Worm (Caenorhabditis elegans) whole organism, late embryonic: ENCODE results near the gene T02H6.7.

Experiments
- F13H6.1 ChIP-seq: sonication (generic microtip); optimal IDR thresholded peaks from 2 replicates; lab custom pipeline; 2016; ENCODE audit warnings: missing genetic modification characterization, missing compliant biosample characterization
- K09A11.1 ChIP-seq: sonication (generic microtip); optimal IDR thresholded peaks from 2 replicates; lab custom pipeline; 2017; ENCODE audit warnings: antibody characterized with exemption, mild to moderate bottlenecking, missing genetic modification characterization, missing compliant biosample characterization; ENCODE audit not compliant: insufficient read depth
- T23F11.4 ChIP-seq: fragments of 200-800 bp; sonication (Bioruptor generic); optimal IDR thresholded peaks from 2 replicates; lab custom pipeline; 2018; ENCODE audit warnings: mild to moderate bottlenecking, missing genetic modification characterization, missing compliant biosample characterization
- Y22D7AL.16 ChIP-seq: sonication (generic microtip); optimal IDR thresholded peaks from 2 replicates; lab custom pipeline; 2016; ENCODE audit warnings: missing genetic modification characterization, missing compliant biosample characterization
- ahr-1 ChIP-seq: sonication (generic microtip); optimal IDR thresholded peaks from 2 replicates; lab custom pipeline; 2016; ENCODE audit warnings: missing genetic modification characterization, missing compliant biosample characterization
- ama-1 ChIP-seq: fragments of 150-350 bp; optimal IDR thresholded peaks from 2 replicates; lab custom pipeline; 2014
- ceh-14 ChIP-seq: sonication (generic microtip); optimal IDR thresholded peaks from 2 replicates; lab custom pipeline; 2016; ENCODE audit warnings: missing genotype, missing genetic modification characterization, missing compliant biosample characterization
- ceh-22 ChIP-seq: sonication (generic microtip); optimal IDR thresholded peaks from 2 replicates; lab custom pipeline; 2017; ENCODE audit warnings: missing biosample characterization, missing genetic modification characterization
- ceh-24 ChIP-seq: sonication (generic microtip); optimal IDR thresholded peaks from 2 replicates; lab custom pipeline; 2016; ENCODE audit warnings: mild to moderate bottlenecking, missing genetic modification characterization, missing compliant biosample characterization
- ceh-30 ChIP-seq: fragments of 150-350 bp; optimal IDR thresholded peaks from 2 replicates; lab custom pipeline; 2014; ENCODE audit warnings: missing biosample characterization, missing genetic modification characterization
- ceh-31 ChIP-seq: sonication (generic microtip); optimal IDR thresholded peaks from 2 replicates; lab custom pipeline; 2016; ENCODE audit warnings: missing genetic modification characterization, missing compliant biosample characterization
- ceh-45 ChIP-seq: fragments of 200-800 bp; sonication (Bioruptor generic); IDR thresholded peaks from 2 replicates; pipeline ENCODE4 v1.3.6; 2022; ENCODE audit warnings: missing genetic modification reagents, missing genetic modification characterization, missing compliant biosample characterization
- che-1 ChIP-seq: sonication (generic microtip); optimal IDR thresholded peaks from 2 replicates; lab custom pipeline; 2016; ENCODE audit warnings: mild to moderate bottlenecking, missing genetic modification characterization, missing compliant biosample characterization
- dmd-4 ChIP-seq: sonication (generic microtip); optimal IDR thresholded peaks from 2 replicates; lab custom pipeline; 2016; ENCODE audit warnings: borderline replicate concordance, missing genetic modification characterization, missing compliant biosample characterization
- dve-1 ChIP-seq: sonication (generic microtip); optimal IDR thresholded peaks from 2 replicates; lab custom pipeline; 2017; ENCODE audit warnings: antibody characterized with exemption, mild to moderate bottlenecking, missing genetic modification characterization, missing compliant biosample characterization
- elt-4 ChIP-seq: sonication (generic microtip); optimal IDR thresholded peaks from 2 replicates; lab custom pipeline; 2016; ENCODE audit warnings: missing genetic modification characterization, missing compliant biosample characterization
- fax-1 ChIP-seq: sonication (generic microtip); optimal IDR thresholded peaks from 2 replicates; lab custom pipeline; 2016; ENCODE audit warnings: missing genotype, missing genetic modification characterization, missing compliant biosample characterization
- fkh-10 ChIP-seq: fragments of 150-350 bp; optimal IDR thresholded peaks from 2 replicates; lab custom pipeline; 2014; ENCODE audit warnings: missing biosample characterization, missing genetic modification reagents, missing genetic modification characterization
- gmeb-2 ChIP-seq: sonication (generic microtip); optimal IDR thresholded peaks from 2 replicates; lab custom pipeline; 2016; ENCODE audit warnings: missing genetic modification characterization, inconsistent platforms, missing compliant biosample characterization
- hlh-13 ChIP-seq: fragments of 200-800 bp; sonication (Bioruptor generic); optimal IDR thresholded peaks from 2 replicates; lab custom pipeline; 2018; ENCODE audit warnings: mild to moderate bottlenecking, missing genetic modification characterization, missing compliant biosample characterization
- hlh-15 ChIP-seq: sonication (generic microtip); optimal IDR thresholded peaks from 2 replicates; lab custom pipeline; 2016; ENCODE audit warnings: missing genetic modification characterization, missing compliant biosample characterization
- lin-11 ChIP-seq: fragments of 200-800 bp; sonication (Bioruptor generic); optimal IDR thresholded peaks from 2 replicates; lab custom pipeline; 2018; ENCODE audit warnings: mild to moderate bottlenecking, missing genetic modification characterization, missing compliant biosample characterization
- mec-3 ChIP-seq: sonication (generic microtip); optimal IDR thresholded peaks from 2 replicates; lab custom pipeline; 2016; ENCODE audit warnings: borderline replicate concordance, missing genetic modification characterization, missing compliant biosample characterization
- nfya-1 ChIP-seq: sonication (generic microtip); optimal IDR thresholded peaks from 2 replicates; lab custom pipeline; 2017; ENCODE audit warnings: missing genetic modification characterization, mild to moderate bottlenecking, missing compliant biosample characterization, antibody characterized with exemption, moderate library complexity
- nhr-11 ChIP-seq: fragments of 150-350 bp; optimal IDR thresholded peaks from 2 replicates; lab custom pipeline; 2014; ENCODE audit warnings: missing biosample characterization, missing genetic modification characterization
- nhr-232 ChIP-seq: sonication (generic microtip); optimal IDR thresholded peaks from 2 replicates; lab custom pipeline; 2016; ENCODE audit warnings: missing genetic modification characterization, missing compliant biosample characterization
- pag-3 ChIP-seq: sonication (generic microtip); optimal IDR thresholded peaks from 2 replicates; lab custom pipeline; 2016; ENCODE audit warnings: missing compliant biosample characterization, missing genetic modification characterization, borderline replicate concordance
- pat-9 ChIP-seq: fragments of 200-800 bp; sonication (Bioruptor generic); optimal IDR thresholded peaks from 2 replicates; lab custom pipeline; 2018; ENCODE audit warnings: mild to moderate bottlenecking, missing genetic modification characterization, moderate library complexity, missing compliant biosample characterization
- pax-1 ChIP-seq: fragments of 150-350 bp; optimal IDR thresholded peaks from 2 replicates; lab custom pipeline; 2014; ENCODE audit warnings: missing biosample characterization, missing genetic modification characterization
- pha-4 ChIP-seq: fragments of 150-350 bp; optimal IDR thresholded peaks from 2 replicates; lab custom pipeline; 2018; ENCODE audit warnings: missing biosample characterization, missing genetic modification reagents, missing genetic modification characterization
- pros-1 ChIP-seq: fragments of 150-350 bp; optimal IDR thresholded peaks from 2 replicates; lab custom pipeline; 2014; ENCODE audit warnings: missing biosample characterization, missing genetic modification reagents, missing genetic modification characterization
- ref-2 ChIP-seq: sonication (generic microtip); optimal IDR thresholded peaks from 2 replicates; lab custom pipeline; 2016; ENCODE audit warnings: missing genetic modification characterization, missing compliant biosample characterization
- sdc-2 ChIP-seq: sonication (generic microtip); optimal IDR thresholded peaks from 2 replicates; lab custom pipeline; 2016; ENCODE audit warnings: missing genotype, missing genetic modification characterization, missing compliant biosample characterization
- sox-2 ChIP-seq: fragments of 200-800 bp; sonication (Bioruptor generic); IDR thresholded peaks from 2 replicates; pipeline ENCODE4 v1.3.6; 2022; ENCODE audit warnings: missing genetic modification reagents, missing genetic modification characterization, missing compliant biosample characterization
- sox-4 ChIP-seq: sonication (generic microtip); optimal IDR thresholded peaks from 2 replicates; lab custom pipeline; 2017; ENCODE audit warnings: mild to moderate bottlenecking, missing genetic modification characterization, inconsistent platforms, missing compliant biosample characterization
- syd-9 ChIP-seq: sonication (generic microtip); optimal IDR thresholded peaks from 2 replicates; lab custom pipeline; 2016; ENCODE audit warnings: mild to moderate bottlenecking, missing genetic modification characterization, moderate library complexity, missing compliant biosample characterization
- ttx-3 ChIP-seq: sonication (generic microtip); optimal IDR thresholded peaks from 2 replicates; lab custom pipeline; 2016; ENCODE audit warnings: missing genetic modification reagents, missing genetic modification characterization, missing compliant biosample characterization
- zip-5 ChIP-seq: sonication (generic microtip); optimal IDR thresholded peaks from 2 replicates; lab custom pipeline; 2016; ENCODE audit warnings: missing genetic modification characterization, missing compliant biosample characterization
- ztf-16 ChIP-seq: sonication (generic microtip); optimal IDR thresholded peaks from 2 replicates; lab custom pipeline; 2017; ENCODE audit warnings: missing genetic modification characterization, missing compliant biosample characterization

Gene T02H6.7

DNA sequence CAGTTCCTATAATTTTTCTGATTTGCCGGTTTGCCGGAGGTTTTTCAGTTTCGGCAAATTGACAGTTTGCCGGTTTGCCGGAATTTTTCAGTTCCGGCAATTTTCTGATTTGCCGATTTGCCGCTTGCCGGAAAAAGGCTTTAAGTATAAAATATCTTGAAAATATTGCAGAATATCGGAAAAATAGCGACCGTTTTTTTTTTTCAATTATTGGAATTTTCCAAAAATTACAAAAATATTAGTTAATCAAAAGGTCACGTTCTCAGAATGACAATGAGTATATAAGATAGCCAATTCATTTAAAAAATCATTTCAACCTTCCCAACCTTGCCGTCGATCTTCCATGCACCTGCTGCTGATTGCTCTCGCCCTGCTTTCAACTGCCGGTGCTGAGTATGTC, at the start of gene T02H6.7:
Gene T02H6.7, plus strand, starts transcription at position 301 of the 400 bp plus-strand sequence.
- TF ChIP-seq pat-9 (tag; lab: Kevin White, UChicago) (no peak), fax-1 (tag; lab: Kevin White, UChicago) (no peak), ahr-1 (tag; lab: Kevin White, UChicago) (no peak), nhr-232 (tag; lab: Kevin White, UChicago) (no peak), gmeb-2 (tag; lab: Kevin White, UChicago) (no peak), hlh-15 (tag; lab: Kevin White, UChicago) (no peak), lin-11 (no peak), ceh-30 (tag; lab: Kevin White, UChicago) (no peak), ceh-31 (tag; lab: Kevin White, UChicago) (no peak), F13H6.1 (tag; lab: Kevin White, UChicago) (no peak), T23F11.4 (no peak), elt-4 (tag; lab: Kevin White, UChicago) (no peak), sox-2 (no peak), ama-1 (lab: Kevin White, UChicago) (no peak), zip-5 (no peak), ttx-3 (tag; lab: Kevin White, UChicago) (no peak), ceh-22 (tag; lab: Kevin White, UChicago) (no peak), hlh-13 (GFP tag; lab: Kevin White, UChicago) (no peak)

DNA sequence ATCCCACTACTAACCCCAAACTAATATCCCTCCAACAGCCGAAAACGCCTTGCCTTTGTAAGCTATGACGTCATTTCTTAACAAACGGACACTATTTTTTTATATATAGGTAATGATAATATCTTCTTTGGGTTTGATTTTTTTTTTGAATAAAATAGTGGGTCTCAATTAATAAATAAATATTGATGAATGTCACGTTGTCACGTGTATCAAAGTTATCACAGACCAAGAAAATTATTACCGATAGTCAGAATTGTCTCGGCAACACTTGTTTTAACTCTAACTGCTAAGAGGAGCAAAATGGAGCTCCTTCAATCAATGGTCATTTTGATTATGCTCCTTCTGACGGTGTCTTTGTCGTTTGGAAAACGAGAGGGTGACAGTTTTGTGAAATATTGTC, 48.4 kb upstream of the T02H6.7 start, which contains the start of gene T04B8.1:
Gene T04B8.1, plus strand, starts transcription at position 301 of the 400 bp plus-strand sequence.
- no peak for TF ChIP-seq dmd-4 (tag; lab: Kevin White, UChicago)
- TF ChIP-seq che-1 (tag; lab: Kevin White, UChicago) = no peak
- no peak for TF ChIP-seq hlh-13 (GFP tag; lab: Kevin White, UChicago)
- no peak for TF ChIP-seq K09A11.1 (tag; lab: Kevin White, UChicago)
- TF ChIP-seq pax-1 (tag; lab: Kevin White, UChicago) = no peak
- no peak for TF ChIP-seq ceh-30 (tag; lab: Kevin White, UChicago)
- no peak for TF ChIP-seq sdc-2
- no peak for TF ChIP-seq fkh-10
- no peak for TF ChIP-seq syd-9 (tag; lab: Kevin White, UChicago)
- TF ChIP-seq ceh-14 (tag; lab: Kevin White, UChicago) = no peak
- no peak for TF ChIP-seq fax-1 (tag; lab: Kevin White, UChicago)
- TF ChIP-seq nhr-232 (tag; lab: Kevin White, UChicago) = no peak
- TF ChIP-seq nhr-11 (tag; lab: Kevin White, UChicago) = no peak
- no peak for TF ChIP-seq pag-3 (tag; lab: Kevin White, UChicago)
- TF ChIP-seq nfya-1 = no peak
- no peak for TF ChIP-seq ztf-16 (tag; lab: Kevin White, UChicago)
- TF ChIP-seq dve-1 (tag; lab: Kevin White, UChicago) = no peak

ce11 chrII:639467-639866, 43.0 kb upstream of the T02H6.7 start, which contains the start of gene K07E8.6:
Gene K07E8.6, minus strand, starts transcription at chrII:639567.
- no peak for TF ChIP-seq ref-2 (tag; lab: Kevin White, UChicago)
- no peak for TF ChIP-seq pros-1 (tag; lab: Kevin White, UChicago)
- no peak for TF ChIP-seq ceh-24
- no peak for TF ChIP-seq pha-4 (tag; lab: Kevin White, UChicago)
- TF ChIP-seq mec-3 = no peak
- no peak for TF ChIP-seq Y22D7AL.16 (tag; lab: Kevin White, UChicago)
- TF ChIP-seq fkh-10 = no peak
- no peak for TF ChIP-seq nfya-1
- TF ChIP-seq pax-1 (tag; lab: Kevin White, UChicago) = no peak
- no peak for TF ChIP-seq sox-4
- TF ChIP-seq ceh-45 (GFP tag; lab: Robert Waterston, UW) = no peak
